Fruit fly (Drosophila melanogaster) S2 (cell line): ENCODE data around the gene HSPBAP1.

Experiments
- CG8478 ChIP-seq: fragments of >200 bp; optimal IDR thresholded peaks from 2 replicates; lab custom pipeline; 2018
- CTCF ChIP-seq, 2 experiments: fragments of >200 bp; optimal IDR thresholded peaks; 2 replicates each; lab custom pipeline; 2018

- TF ChIP-seq CG8478 (lab: Kevin White, UChicago), result no peak
- TF ChIP-seq CTCF (optimal IDR thresholded peaks at IDR 0.05; lab: Kevin White, UChicago), result peak in 1 of 2 experiments; percentile 5
Observed at dm6 chr3R:27700229-27700573, 5.2 kb downstream of the HSPBAP1 start, which contains the start of gene btz.
